Worm (Caenorhabditis elegans) whole organism, L1 larva: Measurements from ENCODE around the gene dhhc-6.

Experiments used
- C04F5.9 ChIP-seq: sonication (generic microtip); optimal IDR thresholded peaks from 2 replicates; lab custom pipeline; 2016; ENCODE audit warnings: missing genetic modification characterization, missing compliant biosample characterization
- C16A3.4 ChIP-seq: fragments of 150-350 bp; optimal IDR thresholded peaks from 2 replicates; lab custom pipeline; 2014; ENCODE audit warnings: missing biosample characterization, missing genetic modification characterization
- F16B12.6 ChIP-seq: fragments of 150-350 bp; optimal IDR thresholded peaks from 2 replicates; lab custom pipeline; 2014; ENCODE audit warnings: missing biosample characterization, missing genetic modification characterization
- aha-1 ChIP-seq: fragments of 150-350 bp; optimal IDR thresholded peaks from 2 replicates; lab custom pipeline; 2014; ENCODE audit warnings: missing biosample characterization, missing genetic modification characterization
- blmp-1 ChIP-seq: fragments of 150-350 bp; optimal IDR thresholded peaks from 2 replicates; lab custom pipeline; 2014; ENCODE audit warnings: missing biosample characterization, missing genetic modification characterization
- ceh-63 ChIP-seq: fragments of 200-800 bp; sonication (Bioruptor generic); optimal IDR thresholded peaks from 2 replicates; lab custom pipeline; 2018; ENCODE audit warnings: mild to moderate bottlenecking, missing genetic modification characterization, missing compliant biosample characterization
- ceh-82 ChIP-seq, 3 experiments: fragments of 150-350 bp in 1 of 3; sonication (generic microtip) in 2 of 3; optimal IDR thresholded peaks; 2 replicates each; lab custom pipeline; 2014 to 2017; ENCODE audit warnings: missing biosample characterization in 3 of 3, missing genetic modification characterization in 3 of 3
- ceh-90 ChIP-seq: sonication (generic microtip); optimal IDR thresholded peaks from 2 replicates; lab custom pipeline; 2016; ENCODE audit warnings: missing genetic modification characterization, missing compliant biosample characterization
- dpl-1 ChIP-seq, 3 experiments: fragments of 150-350 bp in 2 of 3; sonication (generic microtip) in 1 of 3; optimal IDR thresholded peaks; 2 replicates each; lab custom pipeline; 2014 to 2017; ENCODE audit warnings: missing biosample characterization in 3 of 3, missing genetic modification characterization in 3 of 3, missing genetic modification reagents in 3 of 3
- efl-1 ChIP-seq, 4 experiments: fragments of 150-350 bp; optimal IDR thresholded peaks in 3 of 4; peaks in 1 of 4; 1 replicate in 1 of 4; 2 replicates in 3 of 4; lab custom pipeline; 2014; ENCODE audit warnings: missing biosample characterization in 2 of 4, missing genetic modification characterization in 2 of 4, missing genetic modification reagents in 2 of 4
- efl-3 ChIP-seq: fragments of 200-800 bp; sonication (Bioruptor generic); optimal IDR thresholded peaks from 2 replicates; lab custom pipeline; 2018; ENCODE audit warnings: mild to moderate bottlenecking, missing genetic modification characterization, missing compliant biosample characterization
- egl-13 ChIP-seq: sonication (generic microtip); optimal IDR thresholded peaks from 2 replicates; lab custom pipeline; 2016; ENCODE audit warnings: missing genotype, missing genetic modification reagents, missing genetic modification characterization, missing compliant biosample characterization
- fkh-8 ChIP-seq: sonication (generic microtip); optimal IDR thresholded peaks from 2 replicates; lab custom pipeline; 2016; ENCODE audit warnings: mild to moderate bottlenecking, missing genetic modification characterization, missing compliant biosample characterization
- lin-13 ChIP-seq: fragments of 150-350 bp; optimal IDR thresholded peaks from 2 replicates; lab custom pipeline; 2014; ENCODE audit warnings: missing biosample characterization, missing genetic modification reagents, missing genetic modification characterization
- lin-14 ChIP-seq: fragments of 200-800 bp; sonication (Bioruptor generic); optimal IDR thresholded peaks from 2 replicates; lab custom pipeline; 2018; ENCODE audit warnings: mild to moderate bottlenecking, missing genetic modification characterization, moderate library complexity, missing compliant biosample characterization
- lin-15B ChIP-seq: fragments of 150-350 bp; sonication (generic microtip); optimal IDR thresholded peaks from 3 replicates; lab custom pipeline; 2014; ENCODE audit warnings: missing biosample characterization, missing genetic modification characterization
- lin-35 ChIP-seq, 2 experiments: fragments of 150-350 bp; optimal IDR thresholded peaks; 2 replicates each; lab custom pipeline; 2014; ENCODE audit warnings: missing biosample characterization in 2 of 2, missing genetic modification characterization in 2 of 2, missing genetic modification reagents in 2 of 2
- lin-39 ChIP-seq: fragments of 150-350 bp; optimal IDR thresholded peaks from 2 replicates; lab custom pipeline; 2014; ENCODE audit warnings: missing biosample characterization, missing genetic modification reagents, missing genetic modification characterization
- lir-3 ChIP-seq: sonication (generic microtip); optimal IDR thresholded peaks from 2 replicates; lab custom pipeline; 2016; ENCODE audit warnings: mild to moderate bottlenecking, missing genetic modification characterization, moderate library complexity, missing compliant biosample characterization; ENCODE audit not compliant: poor library complexity
- lsy-2 ChIP-seq, 2 experiments: fragments of 150-350 bp; optimal IDR thresholded peaks; 2 replicates each; lab custom pipeline; 2014; ENCODE audit warnings: missing biosample characterization in 2 of 2, missing genetic modification characterization in 2 of 2
- mab-9 ChIP-seq: fragments of 200-800 bp; sonication (Bioruptor generic); IDR thresholded peaks from 2 replicates; pipeline ENCODE4 v1.3.6; 2022; ENCODE audit warnings: missing genetic modification reagents, missing genetic modification characterization, missing compliant biosample characterization
- mdl-1 ChIP-seq, 2 experiments: fragments of 150-350 bp; optimal IDR thresholded peaks; 2 replicates each; lab custom pipeline; 2014 to 2017; ENCODE audit warnings: missing biosample characterization in 2 of 2, missing genetic modification characterization in 2 of 2, inconsistent platforms in 1 of 2
- mep-1 ChIP-seq: fragments of 150-350 bp; optimal IDR thresholded peaks from 2 replicates; lab custom pipeline; 2014; ENCODE audit warnings: missing biosample characterization, missing genetic modification characterization
- nhr-12 ChIP-seq: sonication (generic microtip); optimal IDR thresholded peaks from 2 replicates; lab custom pipeline; 2017; ENCODE audit warnings: missing biosample characterization, missing genetic modification characterization
- nhr-19 ChIP-seq: fragments of 200-800 bp; sonication (Bioruptor generic); conservative IDR thresholded peaks from 2 replicates; pipeline ENCODE4 v1.3.6; 2022; ENCODE audit warnings: missing genetic modification characterization, missing compliant biosample characterization
- nhr-20 ChIP-seq: sonication (generic microtip); optimal IDR thresholded peaks from 2 replicates; lab custom pipeline; 2016; ENCODE audit warnings: mild to moderate bottlenecking, missing genetic modification characterization, missing compliant biosample characterization
- nhr-47 ChIP-seq: sonication (generic microtip); optimal IDR thresholded peaks from 2 replicates; lab custom pipeline; 2016; ENCODE audit warnings: mild to moderate bottlenecking, missing genetic modification characterization, moderate library complexity, missing compliant biosample characterization
- nhr-71 ChIP-seq: sonication (generic microtip); optimal IDR thresholded peaks from 2 replicates; lab custom pipeline; 2016; ENCODE audit warnings: mild to moderate bottlenecking, missing genetic modification characterization, moderate library complexity, missing compliant biosample characterization
- nhr-77 ChIP-seq: fragments of 150-350 bp; optimal IDR thresholded peaks from 2 replicates; lab custom pipeline; 2014; ENCODE audit warnings: missing biosample characterization, missing genetic modification characterization
- skn-1 ChIP-seq: fragments of 150-350 bp; optimal IDR thresholded peaks from 2 replicates; lab custom pipeline; 2014; ENCODE audit warnings: missing biosample characterization, missing genetic modification characterization
- snpc-4 ChIP-seq: fragments of 150-350 bp; optimal IDR thresholded peaks from 2 replicates; lab custom pipeline; 2014; ENCODE audit warnings: missing biosample characterization, missing genetic modification characterization
- snu-23 ChIP-seq: sonication (generic microtip); optimal IDR thresholded peaks from 2 replicates; lab custom pipeline; 2016; ENCODE audit warnings: missing genetic modification characterization, missing compliant biosample characterization
- sptf-1 ChIP-seq: fragments of 150-350 bp; optimal IDR thresholded peaks from 2 replicates; lab custom pipeline; 2014; ENCODE audit warnings: missing biosample characterization, missing genetic modification characterization
- swsn-7 ChIP-seq: sonication (generic microtip); optimal IDR thresholded peaks from 2 replicates; lab custom pipeline; 2016; ENCODE audit warnings: missing genetic modification characterization, missing compliant biosample characterization
- tbx-2 ChIP-seq: sonication (generic microtip); optimal IDR thresholded peaks from 2 replicates; lab custom pipeline; 2016; ENCODE audit warnings: missing genetic modification characterization, missing compliant biosample characterization
- unc-130 ChIP-seq: fragments of 150-350 bp; optimal IDR thresholded peaks from 2 replicates; lab custom pipeline; 2017; ENCODE audit warnings: missing biosample characterization, missing genetic modification characterization, inconsistent platforms
- unc-86 ChIP-seq: sonication (generic microtip); optimal IDR thresholded peaks from 2 replicates; lab custom pipeline; 2016; ENCODE audit warnings: missing genetic modification characterization, missing compliant biosample characterization
- xbp-1 ChIP-seq: sonication (generic microtip); optimal IDR thresholded peaks from 2 replicates; lab custom pipeline; 2016; ENCODE audit warnings: missing genetic modification characterization, missing compliant biosample characterization
- ztf-11 ChIP-seq, 2 experiments: sonication (generic microtip); optimal IDR thresholded peaks; 2 replicates each; lab custom pipeline; 2016 to 2017; ENCODE audit warnings: missing genetic modification characterization in 2 of 2, missing biosample characterization in 1 of 2, missing compliant biosample characterization in 1 of 2

The dhhc-6 gene

DNA sequence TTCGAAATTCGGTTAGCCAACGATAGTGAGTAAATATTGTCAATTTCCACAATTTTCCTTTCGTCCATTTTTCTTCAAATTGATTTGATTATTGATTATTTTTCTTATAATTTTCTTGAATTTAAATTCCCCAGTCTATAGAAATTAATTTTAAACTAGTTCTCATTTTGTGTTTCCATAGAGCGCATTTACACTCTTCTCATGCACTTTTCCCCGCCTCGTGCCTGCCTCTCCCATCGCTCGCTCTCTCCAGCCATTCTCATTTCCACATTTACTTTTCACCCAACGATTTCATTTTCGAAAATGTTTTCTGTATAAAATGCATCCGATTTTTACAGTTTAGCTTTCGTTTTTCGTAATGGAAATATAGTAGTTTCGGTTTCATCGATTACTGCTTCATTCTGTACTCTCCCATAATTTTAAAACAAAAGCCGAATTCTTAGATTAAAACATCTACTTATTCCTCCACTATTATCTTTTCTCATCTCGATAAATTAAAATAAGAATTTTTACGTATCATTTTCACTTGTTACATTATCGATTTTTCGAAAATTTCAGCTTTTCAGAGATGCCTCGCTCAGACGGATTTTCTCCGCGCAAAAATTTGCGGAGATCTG lies 45.7 kb upstream of the dhhc-6 start, which contains the start of gene lex-1:
Gene lex-1 (plus strand): TSS at position 567 of the 617 bp plus-strand sequence.
- TF ChIP-seq F16B12.6 (tag; lab: Kevin White, UChicago) (peak; percentile 20), mab-9 (GFP tag; lab: Robert Waterston, UW) (no peak), aha-1 (tag; lab: Kevin White, UChicago) (no peak), lin-39 (tag; lab: Kevin White, UChicago) (no peak), unc-86 (tag; lab: Kevin White, UChicago) (no peak), ceh-90 (tag; lab: Kevin White, UChicago) (no peak), lin-35 (GFP tag; optimal IDR thresholded peaks at IDR 0.05; lab: Kevin White, UChicago) (peak; percentile 80 to 92), swsn-7 (peak; percentile 3), tbx-2 (peak; percentile 4), nhr-12 (tag; lab: Kevin White, UChicago) (no peak), egl-13 (tag; lab: Kevin White, UChicago) (no peak), nhr-71 (tag; lab: Kevin White, UChicago) (peak; percentile 50), dpl-1 (GFP tag; optimal IDR thresholded peaks at IDR 0.05; lab: Kevin White, UChicago) (peak; percentile 61 to 86 (median 80)), snpc-4 (tag; lab: Kevin White, UChicago) (no peak), blmp-1 (tag; lab: Kevin White, UChicago) (peak; percentile 86), lin-15B (tag; lab: Kevin White, UChicago) (peak; percentile 71), nhr-20 (tag; lab: Kevin White, UChicago) (peak; percentile 38), lir-3 (tag; lab: Kevin White, UChicago) (no peak), efl-3 (no peak), sptf-1 (tag; lab: Kevin White, UChicago) (no peak), C16A3.4 (tag; lab: Kevin White, UChicago) (peak; percentile 37), skn-1 (tag; lab: Kevin White, UChicago) (peak; percentile 37), nhr-47 (tag; lab: Kevin White, UChicago) (peak; percentile 6), ceh-63 (GFP tag; lab: Kevin White, UChicago) (no peak), ceh-82 (tag; optimal IDR thresholded peaks at IDR 0.05; lab: Kevin White, UChicago) (peak in 1 of 3 experiments; percentile 22), xbp-1 (tag; lab: Kevin White, UChicago) (peak; percentile 36), C04F5.9 (tag; lab: Kevin White, UChicago) (peak; percentile 14), mep-1 (peak; percentile 56), lin-14 (GFP tag; lab: Kevin White, UChicago) (peak; percentile 40), mdl-1 (tag; optimal IDR thresholded peaks at IDR 0.05; lab: Kevin White, UChicago) (peak in 1 of 2 experiments; percentile 76), lsy-2 (tag; optimal IDR thresholded peaks at IDR 0.05; lab: Kevin White, UChicago) (peak; percentile 29 to 72), fkh-8 (tag; lab: Kevin White, UChicago) (peak; percentile 21), lin-13 (GFP tag; lab: Kevin White, UChicago) (no peak), nhr-19 (no peak), efl-1 (optimal IDR thresholded peaks at IDR 0.05; lab: Kevin White, UChicago) (peak; percentile 18 to 79), efl-1 (GFP tag; optimal IDR thresholded peaks at IDR 0.05 in 1 of 2; lab: Kevin White, UChicago) (peak; percentile 85 to 98), snu-23 (GFP tag; lab: Kevin White, UChicago) (peak; percentile 55)

DNA sequence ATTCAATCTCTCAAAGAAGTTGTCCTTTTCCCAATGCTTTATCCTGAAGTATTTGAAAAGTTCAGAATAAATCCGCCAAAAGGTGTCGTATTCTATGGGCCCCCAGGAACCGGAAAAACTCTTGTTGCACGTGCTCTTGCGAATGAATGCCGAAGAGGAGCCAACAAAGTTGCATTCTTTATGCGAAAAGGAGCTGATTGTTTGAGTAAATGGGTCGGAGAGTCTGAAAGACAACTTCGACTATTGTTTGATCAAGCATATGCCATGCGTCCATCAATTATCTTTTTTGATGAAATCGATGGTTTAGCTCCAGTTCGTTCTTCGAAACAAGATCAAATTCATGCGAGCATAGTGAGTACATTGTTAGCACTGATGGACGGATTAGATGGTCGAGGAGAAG lies 43.9 kb upstream of the dhhc-6 start:
- no peak for TF ChIP-seq blmp-1 (tag; lab: Kevin White, UChicago)
- TF ChIP-seq ztf-11 (tag; optimal IDR thresholded peaks at IDR 0.05; lab: Kevin White, UChicago) = no peak
- TF ChIP-seq swsn-7 = no peak
- TF ChIP-seq nhr-12 (tag; lab: Kevin White, UChicago) = no peak
- TF ChIP-seq nhr-77 (tag; lab: Kevin White, UChicago) = no peak
- no peak for TF ChIP-seq efl-1 (optimal IDR thresholded peaks at IDR 0.05; lab: Kevin White, UChicago)
- peak in 1 of 2 experiments; percentile 91 for TF ChIP-seq efl-1 (GFP tag; optimal IDR thresholded peaks at IDR 0.05 in 1 of 2; lab: Kevin White, UChicago)
- no peak for TF ChIP-seq lsy-2 (tag; optimal IDR thresholded peaks at IDR 0.05; lab: Kevin White, UChicago)
- no peak for TF ChIP-seq unc-130 (tag; lab: Kevin White, UChicago)
- TF ChIP-seq, all 84 proteins: peak for 1
